Worm (Caenorhabditis elegans): ENCODE measurements around the gene ttll-11.

Gene ttll-11

ce11 chrIV:8743654-8744332, 46.3 kb downstream of the ttll-11 start, which contains the start of gene F21D5.7 (continued):
- TF ChIP-seq ztf-18 (tag; optimal IDR thresholded peaks at IDR 0.05) (peak; percentile 96), pha-4 (tag; optimal IDR thresholded peaks at IDR 0.05) (peak; percentile 25), zim-3 (tag; optimal IDR thresholded peaks at IDR 0.05) (no peak), hlh-12 (tag; optimal IDR thresholded peaks at IDR 0.05) (no peak), fkh-3 (tag; optimal IDR thresholded peaks at IDR 0.05) (no peak), madf-8 (GFP tag; conservative IDR thresholded peaks at IDR 0.05) (peak; percentile 36), rcor-1 (GFP tag; IDR thresholded peaks at IDR 0.05) (peak; percentile 27; the same call in 1 of the 2 replicates), efl-1 (GFP tag; optimal IDR thresholded peaks at IDR 0.05) (peak; percentile 37), B0336.3 (GFP tag; IDR thresholded peaks at IDR 0.05) (peak; percentile 71; the same call in 1 of the 2 replicates), K11D2.4 (GFP tag; IDR thresholded peaks at IDR 0.05) (peak; percentile 71; the same call in 1 of the 2 replicates), aptf-3 (GFP tag; IDR thresholded peaks at IDR 0.05) (no peak), nfya-1 (tag; optimal IDR thresholded peaks at IDR 0.05; ENCODE audit: borderline replicate concordance, insufficient read depth) (no peak), egl-18 (GFP tag; IDR thresholded peaks at IDR 0.05) (no peak), madf-6 (GFP tag; IDR thresholded peaks at IDR 0.05) (peak; percentile 69), snpc-1.3 (tag; optimal IDR thresholded peaks at IDR 0.05; ENCODE audit: insufficient read depth) (peak; percentile 34), lin-26 (GFP tag; IDR thresholded peaks at IDR 0.05) (no peak), hlh-26 (GFP tag; conservative IDR thresholded peaks at IDR 0.05) (no peak), F52B5.7 (tag; optimal IDR thresholded peaks at IDR 0.05) (no peak), nfyb-1 (GFP tag; IDR thresholded peaks at IDR 0.05) (peak; percentile 79), ekl-4 (GFP tag; IDR thresholded peaks at IDR 0.05) (peak; percentile 68; the same call in 1 of the 2 replicates), bed-2 (GFP tag; IDR thresholded peaks at IDR 0.05) (no peak), ztf-25 (GFP tag; IDR thresholded peaks at IDR 0.05) (no peak), mes-4 (tag; optimal IDR thresholded peaks at IDR 0.05) (no peak), dpl-1 (GFP tag; optimal IDR thresholded peaks at IDR 0.05) (peak; percentile 13), Y56A3A.18 (GFP tag; IDR thresholded peaks at IDR 0.05) (no peak), unc-130 (GFP tag; optimal IDR thresholded peaks at IDR 0.05) (no peak), ccch-3 (GFP tag; optimal IDR thresholded peaks at IDR 0.05) (no peak), F10E7.11 (tag; optimal IDR thresholded peaks at IDR 0.05) (no peak), chd-7 (tag; optimal IDR thresholded peaks at IDR 0.05) (no peak), B0019.2 (GFP tag; conservative IDR thresholded peaks at IDR 0.05) (no peak), sea-2 (GFP tag; IDR thresholded peaks at IDR 0.05) (no peak), Y67H2A.10 (GFP tag; conservative IDR thresholded peaks at IDR 0.05) (no peak), F39B2.1 (GFP tag; IDR thresholded peaks at IDR 0.05) (no peak), hmg-1.2 (GFP tag; IDR thresholded peaks at IDR 0.05) (peak; percentile 52), ztf-6 (GFP tag; IDR thresholded peaks at IDR 0.05) (no peak), egrh-3 (GFP tag; IDR thresholded peaks at IDR 0.05) (no peak), unc-62 (GFP tag; optimal IDR thresholded peaks at IDR 0.05) (peak; percentile 24), ama-1 (optimal IDR thresholded peaks at IDR 0.05) (no peak), ama-1 (GFP tag; optimal IDR thresholded peaks at IDR 0.05) (no peak), K12H6.12 (tag; optimal IDR thresholded peaks at IDR 0.05) (peak; percentile 19), mcd-1 (GFP tag; IDR thresholded peaks at IDR 0.05) (peak; percentile 75), Y79H2A.3 (GFP tag; conservative IDR thresholded peaks at IDR 0.05) (no peak), aptf-2 (GFP tag; conservative IDR thresholded peaks at IDR 0.05) (no peak), D2030.7 (GFP tag; IDR thresholded peaks at IDR 0.05) (peak; percentile 27; the same call in 1 of the 2 replicates), lin-54 (GFP tag; optimal IDR thresholded peaks at IDR 0.05) (peak; percentile 89), F37B4.10 (GFP tag; IDR thresholded peaks at IDR 0.05) (no peak), attf-3 (GFP tag; conservative IDR thresholded peaks at IDR 0.05) (0 out of 2 replicates have a peak, but pooled peaks have one; percentile 41), tlf-1 (GFP tag; optimal IDR thresholded peaks at IDR 0.05) (peak; percentile 60), attf-6 (GFP tag; IDR thresholded peaks at IDR 0.05) (no peak)
